Worm (Caenorhabditis elegans) whole organism, young adult: ENCODE measurements around the gene fbxb-97.

Source experiments
- B0035.1 ChIP-seq: sonication (generic microtip); optimal IDR thresholded peaks from 2 replicates; lab custom pipeline; 2016; ENCODE audit warnings: missing genetic modification characterization, mild to moderate bottlenecking, missing compliant biosample characterization, missing genotype, missing genetic modification reagents
- B0336.3 ChIP-seq: fragments of 200-800 bp; sonication (Bioruptor generic); IDR thresholded peaks from 2 replicates; pipeline ENCODE4 v1.3.6; 2022; ENCODE audit warnings: missing genetic modification characterization, missing compliant biosample characterization
- C06A6.2 ChIP-seq: fragments of 200-800 bp; sonication (Bioruptor generic); conservative IDR thresholded peaks from 2 replicates; pipeline ENCODE4 v1.3.6; 2022; ENCODE audit warnings: missing genetic modification characterization, missing compliant biosample characterization
- F49E8.2 ChIP-seq: sonication (generic microtip); optimal IDR thresholded peaks from 3 replicates; lab custom pipeline; 2017; ENCODE audit warnings: missing genetic modification characterization, mild to moderate bottlenecking, missing compliant biosample characterization, antibody characterized with exemption, moderate library complexity; ENCODE audit not compliant: insufficient read depth
- K12H6.12 ChIP-seq: fragments of 200-800 bp; sonication (Bioruptor generic); optimal IDR thresholded peaks from 2 replicates; lab custom pipeline; 2018; ENCODE audit warnings: mild to moderate bottlenecking, missing genetic modification characterization, missing compliant biosample characterization
- Y67H2A.10 ChIP-seq: fragments of 200-800 bp; sonication (Bioruptor generic); conservative IDR thresholded peaks from 2 replicates; pipeline ENCODE4 v1.3.6; 2022; ENCODE audit warnings: missing genetic modification reagents, missing genetic modification characterization, missing compliant biosample characterization
- Y79H2A.3 ChIP-seq: fragments of 200-800 bp; sonication (Bioruptor generic); conservative IDR thresholded peaks from 2 replicates; pipeline ENCODE4 v1.3.6; 2022; ENCODE audit warnings: missing genetic modification reagents, missing genetic modification characterization, missing compliant biosample characterization
- ZK185.1 ChIP-seq: sonication (generic microtip); optimal IDR thresholded peaks from 2 replicates; lab custom pipeline; 2016; ENCODE audit warnings: mild to moderate bottlenecking, missing genetic modification characterization, missing compliant biosample characterization; ENCODE audit not compliant: poor library complexity, severe bottlenecking
- aptf-3 ChIP-seq: fragments of 200-800 bp; sonication (Bioruptor generic); IDR thresholded peaks from 2 replicates; pipeline ENCODE4 v1.3.6; 2022; ENCODE audit warnings: missing genetic modification characterization, missing compliant biosample characterization
- athp-1 ChIP-seq: sonication (generic microtip); optimal IDR thresholded peaks from 2 replicates; lab custom pipeline; 2017; ENCODE audit warnings: mild to moderate bottlenecking, missing genetic modification characterization, missing compliant biosample characterization
- bed-1 ChIP-seq: fragments of 200-800 bp; sonication (Bioruptor generic); IDR thresholded peaks from 2 replicates; pipeline ENCODE4 v1.3.6; 2022; ENCODE audit warnings: missing genetic modification reagents, missing genetic modification characterization, missing compliant biosample characterization
- ceh-100 ChIP-seq: fragments of 200-800 bp; sonication (Bioruptor generic); IDR thresholded peaks from 2 replicates; pipeline ENCODE4 v1.3.6; 2022; ENCODE audit warnings: missing genetic modification reagents, missing genetic modification characterization, missing compliant biosample characterization
- ceh-40 ChIP-seq: fragments of 200-800 bp; sonication (Bioruptor generic); IDR thresholded peaks from 2 replicates; pipeline ENCODE4 v1.3.6; 2022; ENCODE audit warnings: missing genetic modification characterization, missing compliant biosample characterization
- dpff-1 ChIP-seq: sonication (generic microtip); optimal IDR thresholded peaks from 2 replicates; lab custom pipeline; 2017; ENCODE audit warnings: mild to moderate bottlenecking, missing genetic modification characterization, missing compliant biosample characterization
- efl-1 ChIP-seq: fragments of 150-350 bp; optimal IDR thresholded peaks from 2 replicates; lab custom pipeline; 2014; ENCODE audit warnings: missing biosample characterization, missing genetic modification reagents, missing genetic modification characterization
- egl-18 ChIP-seq: fragments of 200-800 bp; sonication (Bioruptor generic); IDR thresholded peaks from 2 replicates; pipeline ENCODE4 v1.3.6; 2022; ENCODE audit warnings: missing genetic modification reagents, missing genetic modification characterization, missing compliant biosample characterization
- hlh-26 ChIP-seq: fragments of 200-800 bp; sonication (Bioruptor generic); conservative IDR thresholded peaks from 2 replicates; pipeline ENCODE4 v1.3.6; 2022; ENCODE audit warnings: missing genetic modification reagents, missing genetic modification characterization, missing compliant biosample characterization
- hrde-1 ChIP-seq: sonication (generic microtip); optimal IDR thresholded peaks from 2 replicates; lab custom pipeline; 2016; ENCODE audit warnings: missing genetic modification characterization, mild to moderate bottlenecking, missing compliant biosample characterization, moderate library complexity, missing genotype, missing genetic modification reagents, borderline replicate concordance
- lag-1 ChIP-seq: fragments of 200-800 bp; sonication (Bioruptor generic); IDR thresholded peaks from 2 replicates; pipeline ENCODE4 v1.3.6; 2022; ENCODE audit warnings: missing genetic modification reagents, missing genetic modification characterization, missing compliant biosample characterization
- lin-26 ChIP-seq: fragments of 200-800 bp; sonication (Bioruptor generic); IDR thresholded peaks from 2 replicates; pipeline ENCODE4 v1.3.6; 2022; ENCODE audit warnings: missing genetic modification reagents, missing genetic modification characterization, missing compliant biosample characterization
- lin-35 ChIP-seq, 3 experiments: fragments of 150-350 bp in 2 of 3; sonication (generic microtip) in 1 of 3; optimal IDR thresholded peaks; 2 replicates each; lab custom pipeline; 2014 to 2018; ENCODE audit warnings: missing biosample characterization in 3 of 3, missing genetic modification characterization in 3 of 3, missing genetic modification reagents in 3 of 3
- lir-1 ChIP-seq: fragments of 200-800 bp; sonication (Bioruptor generic); conservative IDR thresholded peaks from 2 replicates; pipeline ENCODE4 v1.3.6; 2022; ENCODE audit warnings: missing genetic modification reagents, missing genetic modification characterization, missing compliant biosample characterization
- mcd-1 ChIP-seq: fragments of 200-800 bp; sonication (Bioruptor generic); IDR thresholded peaks from 2 replicates; pipeline ENCODE4 v1.3.6; 2022; ENCODE audit warnings: missing genetic modification reagents, missing genetic modification characterization, missing compliant biosample characterization
- nfya-1 ChIP-seq: sonication (generic microtip); optimal IDR thresholded peaks from 2 replicates; lab custom pipeline; 2017; ENCODE audit warnings: antibody characterized with exemption, missing compliant biosample characterization, missing genetic modification characterization, borderline replicate concordance; ENCODE audit not compliant: insufficient read depth
- nfyb-1 ChIP-seq: fragments of 200-800 bp; sonication (Bioruptor generic); IDR thresholded peaks from 2 replicates; pipeline ENCODE4 v1.3.6; 2022; ENCODE audit warnings: missing genetic modification reagents, missing genetic modification characterization, missing compliant biosample characterization
- nhr-80 ChIP-seq: sonication (generic microtip); optimal IDR thresholded peaks from 2 replicates; lab custom pipeline; 2016; ENCODE audit warnings: missing genetic modification characterization, missing compliant biosample characterization
- nhr-90 ChIP-seq: sonication (generic microtip); optimal IDR thresholded peaks from 2 replicates; lab custom pipeline; 2016; ENCODE audit warnings: missing genotype, mild to moderate bottlenecking, missing genetic modification characterization, missing compliant biosample characterization
- snpc-4 ChIP-seq, 5 experiments: fragments of 150-350 bp in 1 of 5; sonication (generic microtip) in 4 of 5; optimal IDR thresholded peaks; 2 replicates each; lab custom pipeline; 2014 to 2018; ENCODE audit warnings: missing genetic modification characterization in 5 of 5, missing biosample characterization in 3 of 5, antibody characterized with exemption in 2 of 5, mild to moderate bottlenecking in 2 of 5, missing compliant biosample characterization in 2 of 5, missing genotype in 2 of 5, moderate library complexity in 2 of 5, missing genetic modification reagents in 1 of 5
- sptf-2 ChIP-seq: fragments of 200-800 bp; sonication (Bioruptor generic); optimal IDR thresholded peaks from 2 replicates; lab custom pipeline; 2018; ENCODE audit warnings: mild to moderate bottlenecking, missing genetic modification characterization, missing compliant biosample characterization
- ztf-3 ChIP-seq: fragments of 200-800 bp; sonication (Bioruptor generic); optimal IDR thresholded peaks from 2 replicates; lab custom pipeline; 2018; ENCODE audit warnings: mild to moderate bottlenecking, missing genetic modification characterization, missing compliant biosample characterization

The fbxb-97 gene

DNA sequence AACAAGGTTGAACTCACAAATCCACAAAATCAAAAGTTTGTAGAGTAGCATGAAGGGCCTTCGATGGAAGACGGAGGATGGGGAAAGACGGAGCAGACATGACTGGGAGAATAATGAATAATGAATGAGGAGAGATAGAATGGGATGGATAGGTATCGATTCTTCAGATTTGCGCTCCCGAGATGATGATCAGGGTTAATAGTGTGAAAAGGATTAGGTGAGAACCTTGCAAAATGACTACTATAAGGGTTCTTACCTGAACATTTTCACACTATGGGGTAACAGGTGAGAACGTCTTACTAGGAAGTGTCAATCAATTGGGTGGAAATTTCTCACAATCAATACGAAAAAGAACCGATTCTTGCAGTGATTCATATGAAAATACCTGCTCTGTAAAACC, 2.3 kb upstream of the fbxb-97 start, which contains the start of gene fbxb-96:
fbxb-96 (minus strand) TSS at position 101 of the 400 bp plus-strand sequence.
- TF ChIP-seq ZK185.1 (tag; lab: Kevin White, UChicago), result no peak
- no peak for TF ChIP-seq dpff-1 (tag; lab: Kevin White, UChicago)
- TF ChIP-seq athp-1 (tag; lab: Kevin White, UChicago), result no peak
- no peak for TF ChIP-seq efl-1 (GFP tag; lab: Kevin White, UChicago)
- TF ChIP-seq B0336.3, result no peak
- TF ChIP-seq bed-1 (GFP tag; lab: Robert Waterston, UW), result no peak
- TF ChIP-seq ceh-40 (GFP tag; lab: Robert Waterston, UW), result no peak
- TF ChIP-seq F49E8.2 (tag; lab: Kevin White, UChicago), result no peak
- no peak for TF ChIP-seq hrde-1 (tag; lab: Kevin White, UChicago)
- no peak for TF ChIP-seq mcd-1 (GFP tag; lab: Robert Waterston, UW)
- no peak for TF ChIP-seq nhr-90
- no peak for TF ChIP-seq lin-35 (GFP tag; optimal IDR thresholded peaks at IDR 0.05; lab: Kevin White, UChicago)
- no peak for TF ChIP-seq lir-1 (GFP tag; lab: Robert Waterston, UW)
- TF ChIP-seq B0035.1 (tag; lab: Kevin White, UChicago), result no peak
- no peak for TF ChIP-seq K12H6.12 (tag; lab: Kevin White, UChicago)

ce11 chrII:1844552-1844951, 3.4 kb downstream of the fbxb-97 start:
- TF ChIP-seq nfyb-1 (peak; percentile 58; the same call in 1 of the 2 replicates), Y79H2A.3 (no peak)
- TF ChIP-seq, all 124 proteins: peak for 1

DNA sequence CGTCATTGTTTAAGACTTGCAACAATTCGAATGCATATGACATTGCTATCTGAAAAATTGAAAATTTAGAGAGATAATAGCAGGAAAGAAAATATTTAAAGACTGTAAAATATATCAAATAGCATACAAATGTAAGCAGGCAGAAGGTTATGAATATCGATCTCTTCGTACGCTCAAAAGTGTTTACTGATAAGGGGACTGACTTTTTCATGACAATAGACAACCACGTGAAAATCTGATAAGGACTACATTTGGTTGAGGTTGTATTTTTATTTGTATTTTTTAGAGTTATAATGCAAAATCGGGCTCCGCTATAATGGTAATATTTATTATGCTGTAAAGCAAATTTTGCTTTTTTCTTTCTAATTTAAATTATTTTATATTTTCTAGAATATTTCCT, 5.1 kb downstream of the fbxb-97 start, which contains the start of the genes C52E2.5 and C52E2.4:
C52E2.5 (minus strand) TSS at position 43 of the 400 bp plus-strand sequence.
C52E2.4 (plus strand) TSS at position 252 of the 400 bp plus-strand sequence.
- no peak for TF ChIP-seq lin-26 (GFP tag; lab: Robert Waterston, UW)
- TF ChIP-seq sptf-2 (GFP tag; lab: Kevin White, UChicago), result no peak
- TF ChIP-seq aptf-3, result no peak
- TF ChIP-seq nhr-80 (tag; lab: Kevin White, UChicago), result peak; percentile 60
- TF ChIP-seq ztf-3 (GFP tag; lab: Kevin White, UChicago), result no peak
- TF ChIP-seq F49E8.2 (tag; lab: Kevin White, UChicago), result no peak

DNA sequence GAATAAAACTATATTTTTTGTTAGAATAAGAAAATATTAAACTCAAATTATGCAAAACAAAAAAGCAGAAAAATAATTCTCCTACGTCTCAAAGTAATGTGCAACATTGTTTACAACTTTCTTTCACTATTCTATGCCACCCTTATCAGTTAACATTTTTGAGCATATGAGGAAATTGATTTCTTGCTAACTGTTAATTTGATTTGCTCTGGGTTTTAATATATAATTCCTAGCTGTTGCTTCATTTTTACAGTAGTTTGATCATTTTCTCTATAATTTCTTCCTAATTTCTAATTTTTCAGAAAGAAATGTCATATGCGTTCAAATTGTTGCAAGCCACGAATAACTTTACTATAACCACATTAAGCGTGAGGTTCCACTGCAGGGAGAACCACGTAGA, 11.8 kb downstream of the fbxb-97 start, which contains the start of gene T08E11.1:
T08E11.1 (plus strand) TSS at position 301 of the 400 bp plus-strand sequence.
- TF ChIP-seq nfya-1 (tag; lab: Kevin White, UChicago) (no peak), egl-18 (GFP tag; lab: Robert Waterston, UW) (no peak), mcd-1 (GFP tag; lab: Robert Waterston, UW) (no peak), C06A6.2 (GFP tag; lab: Robert Waterston, UW) (no peak), ceh-100 (GFP tag; lab: Robert Waterston, UW) (no peak), hlh-26 (GFP tag; lab: Robert Waterston, UW) (no peak), Y67H2A.10 (GFP tag; lab: Robert Waterston, UW) (no peak), K12H6.12 (tag; lab: Kevin White, UChicago) (no peak), ceh-40 (GFP tag; lab: Robert Waterston, UW) (no peak), lag-1 (GFP tag; lab: Robert Waterston, UW) (no peak)

- TF ChIP-seq snpc-4 (GFP tag; optimal IDR thresholded peaks at IDR 0.05; lab: Kevin White, UChicago) (no peak), snpc-4 (tag; optimal IDR thresholded peaks at IDR 0.05; lab: Kevin White, UChicago) (no peak), nhr-80 (tag; lab: Kevin White, UChicago) (peak; percentile 24)
Measured at ce11 chrII:1831883-1832388, 16.0 kb downstream of the fbxb-97 start, which contains the start of gene math-39. Gene math-39, plus strand, starts transcription at chrII:1832338.
